Worm (Caenorhabditis elegans): ENCODE results near the gene F09B12.5.

The F09B12.5 gene

ce11 chrX:15084395-15084794, at the start of gene F09B12.5:
Gene F09B12.5, plus strand, starts transcription at chrX:15084695.
- TF ChIP-seq him-1 (tag; optimal IDR thresholded peaks at IDR 0.05): no peak
- no peak for TF ChIP-seq W03F9.2 (tag; optimal IDR thresholded peaks at IDR 0.05)
- no peak for TF ChIP-seq dao-5 (tag; optimal IDR thresholded peaks at IDR 0.05)

DNA sequence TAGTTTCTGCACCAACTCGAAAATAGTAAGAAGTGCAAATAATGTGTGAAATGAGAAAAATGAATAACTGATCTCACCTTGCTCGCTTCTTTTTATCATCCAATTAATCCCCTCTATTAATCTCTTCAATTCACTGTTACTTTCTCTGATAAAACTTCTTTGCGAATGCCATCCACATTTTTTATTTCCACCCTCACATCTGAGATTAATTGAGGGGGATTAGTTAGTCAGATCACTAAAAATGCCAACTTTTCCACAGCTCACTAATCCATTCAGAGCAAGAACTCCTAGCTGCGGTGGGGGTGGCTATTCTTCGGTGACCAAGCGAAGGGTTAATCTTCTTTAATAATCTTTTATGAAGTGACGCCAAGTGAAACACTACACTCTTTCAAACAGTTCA, 49.7 kb upstream of the F09B12.5 start, which contains the start of gene dsc-1:
TSS of gene dsc-1 (minus strand) at position 46 of the 400 bp plus-strand sequence.
- TF ChIP-seq him-1 (tag; optimal IDR thresholded peaks at IDR 0.05) (no peak), dao-5 (tag; optimal IDR thresholded peaks at IDR 0.05) (no peak), W03F9.2 (tag; optimal IDR thresholded peaks at IDR 0.05) (no peak)

ce11 chrX:15035748-15036147, 48.7 kb upstream of the F09B12.5 start:
- TF ChIP-seq W03F9.2 (tag; optimal IDR thresholded peaks at IDR 0.05) (no peak), him-1 (tag; optimal IDR thresholded peaks at IDR 0.05) (no peak), dao-5 (tag; optimal IDR thresholded peaks at IDR 0.05) (no peak)

ce11 chrX:15036287-15036686, 48.2 kb upstream of the F09B12.5 start:
- no peak for TF ChIP-seq W03F9.2 (tag; optimal IDR thresholded peaks at IDR 0.05)
- TF ChIP-seq dao-5 (tag; optimal IDR thresholded peaks at IDR 0.05): no peak
- no peak for TF ChIP-seq him-1 (tag; optimal IDR thresholded peaks at IDR 0.05)

DNA sequence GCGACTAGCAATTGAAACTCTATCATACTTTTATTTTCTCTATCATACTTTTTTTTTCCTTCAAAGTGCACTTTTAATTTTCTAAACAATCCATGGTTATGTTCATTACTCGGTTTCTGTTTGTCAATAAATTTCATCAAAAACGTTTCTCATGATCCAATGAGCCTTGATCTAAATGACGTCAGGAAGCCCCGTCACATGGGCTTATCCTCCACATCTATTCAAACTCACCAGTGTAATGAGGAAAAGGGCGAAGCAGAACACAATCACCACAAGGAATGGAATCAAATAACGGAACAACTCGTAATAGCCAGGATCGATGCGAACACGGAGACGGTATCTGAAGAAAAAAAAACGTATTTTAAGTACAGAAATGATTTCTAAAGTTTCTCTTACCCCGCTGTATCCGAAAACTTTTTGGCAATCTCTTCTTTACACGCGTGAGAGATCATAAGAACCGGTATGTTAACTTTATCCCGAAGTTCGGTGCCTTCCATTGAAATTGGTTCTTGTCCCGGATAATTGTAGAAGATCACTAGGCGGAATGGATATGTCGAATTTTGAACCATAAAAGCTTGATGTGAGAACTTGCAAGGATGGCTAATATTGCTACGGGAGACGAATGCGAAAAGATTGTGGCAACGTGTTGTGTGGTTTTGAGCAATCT, 45.3 kb upstream of the F09B12.5 start:
- no peak for TF ChIP-seq W03F9.2 (tag; optimal IDR thresholded peaks at IDR 0.05)
- no peak for TF ChIP-seq him-1 (tag; optimal IDR thresholded peaks at IDR 0.05)
- TF ChIP-seq dao-5 (tag; optimal IDR thresholded peaks at IDR 0.05): no peak

- TF ChIP-seq dao-5 (tag; optimal IDR thresholded peaks at IDR 0.05) (no peak), W03F9.2 (tag; optimal IDR thresholded peaks at IDR 0.05) (no peak), him-1 (tag; optimal IDR thresholded peaks at IDR 0.05) (no peak)
These were observed 44.7 kb upstream of the F09B12.5 start for ce11 chrX:15039696-15040212.

ce11 chrX:15040552-15041080, 43.9 kb upstream of the F09B12.5 start, which contains the start of gene C18B12.4:
Gene C18B12.4, minus strand, starts transcription at chrX:15040602.
- TF ChIP-seq him-1 (tag; optimal IDR thresholded peaks at IDR 0.05) (no peak), W03F9.2 (tag; optimal IDR thresholded peaks at IDR 0.05) (peak; percentile 63)

DNA sequence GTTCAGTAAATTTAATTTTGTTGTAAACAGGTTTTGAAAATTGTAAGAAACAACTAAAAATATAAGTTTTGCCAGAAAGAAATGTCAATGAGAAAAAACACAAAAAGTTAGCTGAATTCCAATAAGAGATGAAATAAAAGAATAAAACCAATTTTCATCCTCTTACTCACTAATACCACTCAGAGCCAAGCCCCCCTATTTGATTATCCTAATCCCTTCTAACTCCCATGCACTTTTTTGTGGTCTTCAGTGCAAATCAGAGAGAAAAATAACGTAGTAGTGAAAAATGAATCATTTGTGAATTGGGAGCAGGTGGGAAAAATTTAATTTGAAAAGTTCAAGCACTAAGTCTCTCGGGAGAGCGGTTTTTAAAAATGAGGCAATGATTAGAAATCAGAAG, 43.2 kb upstream of the F09B12.5 start:
- TF ChIP-seq dao-5 (tag; optimal IDR thresholded peaks at IDR 0.05) (no peak), W03F9.2 (tag; optimal IDR thresholded peaks at IDR 0.05) (no peak), him-1 (tag; optimal IDR thresholded peaks at IDR 0.05) (no peak)

ce11 chrX:15042549-15042948, 41.9 kb upstream of the F09B12.5 start:
- TF ChIP-seq him-1 (tag; optimal IDR thresholded peaks at IDR 0.05) (no peak), dao-5 (tag; optimal IDR thresholded peaks at IDR 0.05) (no peak), W03F9.2 (tag; optimal IDR thresholded peaks at IDR 0.05) (no peak)

ce11 chrX:15045401-15045800, 39.1 kb upstream of the F09B12.5 start:
- no peak for TF ChIP-seq W03F9.2 (tag; optimal IDR thresholded peaks at IDR 0.05)

- no peak for TF ChIP-seq W03F9.2 (tag; optimal IDR thresholded peaks at IDR 0.05)
- no peak for TF ChIP-seq him-1 (tag; optimal IDR thresholded peaks at IDR 0.05)
- TF ChIP-seq dao-5 (tag; optimal IDR thresholded peaks at IDR 0.05): no peak
These were observed 37.0 kb upstream of the F09B12.5 start for ce11 chrX:15047541-15047940.

DNA sequence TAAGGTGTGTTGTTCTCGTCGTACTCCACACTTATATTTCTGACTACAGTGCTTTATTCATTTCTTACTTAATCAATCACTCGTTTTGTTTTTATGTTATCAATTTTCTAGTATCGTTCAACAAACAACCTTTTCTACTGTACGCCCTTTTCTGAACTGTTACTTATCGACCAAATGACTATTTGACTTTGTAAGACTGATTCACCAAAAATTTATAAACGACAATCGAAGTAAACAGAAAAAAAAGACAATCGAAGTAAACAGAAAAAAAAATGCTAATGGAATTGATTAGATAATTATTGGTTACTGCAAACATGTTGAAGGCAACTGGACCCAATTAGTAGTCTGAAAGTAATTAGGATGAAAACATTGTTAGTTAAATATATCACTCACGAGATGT, 34.5 kb upstream of the F09B12.5 start:
- TF ChIP-seq W03F9.2 (tag; optimal IDR thresholded peaks at IDR 0.05) (no peak), dao-5 (tag; optimal IDR thresholded peaks at IDR 0.05) (no peak), him-1 (tag; optimal IDR thresholded peaks at IDR 0.05) (no peak)

- TF ChIP-seq dao-5 (tag; optimal IDR thresholded peaks at IDR 0.05) (no peak), W03F9.2 (tag; optimal IDR thresholded peaks at IDR 0.05) (no peak), him-1 (tag; optimal IDR thresholded peaks at IDR 0.05) (no peak)
These were observed 32.1 kb upstream of the F09B12.5 start, which contains the start of gene H03G16.6 for ce11 chrX:15052385-15052784. Gene H03G16.6, plus strand, starts transcription at chrX:15052685.

DNA sequence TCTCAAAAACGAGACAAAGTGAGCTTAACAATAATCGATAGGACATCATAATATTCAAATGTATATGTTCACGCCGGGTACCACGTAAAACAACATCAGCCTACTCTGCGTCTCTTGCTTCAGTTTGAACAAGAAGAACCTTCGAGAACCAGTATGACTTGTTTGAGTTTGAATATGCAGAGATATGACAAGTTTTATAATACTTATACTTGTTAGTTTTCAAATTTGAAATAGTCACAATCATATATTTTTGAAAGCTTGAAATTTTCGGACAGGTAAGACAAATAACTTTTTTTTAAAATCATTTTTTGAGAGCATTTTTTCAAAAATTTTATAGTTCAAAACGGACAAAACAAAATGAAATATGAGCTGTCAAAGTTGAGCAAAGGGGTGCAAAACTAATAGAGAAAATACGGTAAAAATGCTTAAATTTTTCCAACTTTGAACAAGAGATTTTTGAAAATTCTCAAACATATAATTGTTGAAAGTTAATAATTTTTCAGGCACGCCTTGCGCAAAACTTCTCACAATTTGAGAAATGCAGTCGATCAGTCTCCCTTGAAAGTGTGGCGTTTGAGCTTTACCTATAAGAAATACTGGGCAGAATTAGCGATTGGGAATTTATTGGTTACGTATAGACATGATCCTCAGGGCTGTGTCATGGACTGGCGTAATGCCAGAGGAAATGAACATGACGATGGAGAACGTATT, 31.1 kb upstream of the F09B12.5 start, which contains the start of gene H03G16.1:
TSS of gene H03G16.1 (plus strand) at position 661 of the 711 bp plus-strand sequence.
- TF ChIP-seq W03F9.2 (tag; optimal IDR thresholded peaks at IDR 0.05): no peak
- TF ChIP-seq him-1 (tag; optimal IDR thresholded peaks at IDR 0.05): no peak
- no peak for TF ChIP-seq dao-5 (tag; optimal IDR thresholded peaks at IDR 0.05)
